Worm (Caenorhabditis elegans): Measurements from ENCODE around the gene hpa-1.

- TF ChIP-seq ceh-34 (tag; optimal IDR thresholded peaks at IDR 0.05) (no peak), ceh-18 (tag; optimal IDR thresholded peaks at IDR 0.05) (no peak), ets-4 (tag; optimal IDR thresholded peaks at IDR 0.05) (no peak), mec-3 (tag; optimal IDR thresholded peaks at IDR 0.05; ENCODE audit: borderline replicate concordance) (no peak), ceh-31 (tag; optimal IDR thresholded peaks at IDR 0.05) (no peak), pha-4 (tag; optimal IDR thresholded peaks at IDR 0.05) (no peak), ref-2 (tag; optimal IDR thresholded peaks at IDR 0.05) (no peak), unc-55 (GFP tag; optimal IDR thresholded peaks at IDR 0.05) (no peak), pax-1 (tag; optimal IDR thresholded peaks at IDR 0.05) (no peak), sox-4 (tag; optimal IDR thresholded peaks at IDR 0.05) (no peak), elt-2 (tag; optimal IDR thresholded peaks at IDR 0.05) (peak; percentile 71), ceh-45 (GFP tag; IDR thresholded peaks at IDR 0.05) (no peak), zip-5 (tag; optimal IDR thresholded peaks at IDR 0.05) (no peak), tbx-7 (tag; optimal IDR thresholded peaks at IDR 0.05) (no peak)
Measured at ce11 chrIV:16203373-16203772, 29.6 kb downstream of the hpa-1 start.

Measured in whole organism, late embryonic.